Worm (Caenorhabditis elegans) whole organism, L2 larva: ENCODE data around the gene srd-35.

Experiments
- C34F6.9 ChIP-seq: fragments of 150-350 bp; optimal IDR thresholded peaks from 2 replicates; lab custom pipeline; 2014; ENCODE audit warnings: missing biosample characterization, missing genetic modification characterization
- F13H6.1 ChIP-seq: sonication (generic microtip); optimal IDR thresholded peaks from 2 replicates; lab custom pipeline; 2016; ENCODE audit warnings: missing genetic modification characterization, missing compliant biosample characterization
- Y55F3AM.14 ChIP-seq: fragments of 200-800 bp; sonication (Bioruptor generic); optimal IDR thresholded peaks from 2 replicates; lab custom pipeline; 2018; ENCODE audit warnings: mild to moderate bottlenecking, missing genetic modification characterization, missing compliant biosample characterization
- ZK546.5 ChIP-seq: sonication (generic microtip); optimal IDR thresholded peaks from 2 replicates; lab custom pipeline; 2017; ENCODE audit warnings: missing biosample characterization, missing genetic modification characterization
- alr-1 ChIP-seq: fragments of 150-350 bp; optimal IDR thresholded peaks from 2 replicates; lab custom pipeline; 2014; ENCODE audit warnings: missing biosample characterization, missing genetic modification characterization
- aly-2 ChIP-seq: fragments of 150-350 bp; optimal IDR thresholded peaks from 2 replicates; lab custom pipeline; 2014; ENCODE audit warnings: missing biosample characterization, missing genetic modification characterization
- ama-1 ChIP-seq: fragments of 150-350 bp; optimal IDR thresholded peaks from 2 replicates; lab custom pipeline; 2018; ENCODE audit warnings: inconsistent platforms
- blmp-1 ChIP-seq: sonication (generic microtip); optimal IDR thresholded peaks from 2 replicates; lab custom pipeline; 2017; ENCODE audit warnings: missing genetic modification characterization, mild to moderate bottlenecking, missing compliant biosample characterization, antibody characterized with exemption, moderate library complexity; ENCODE audit not compliant: insufficient read depth
- ceh-16 ChIP-seq: fragments of 150-350 bp; optimal IDR thresholded peaks from 2 replicates; lab custom pipeline; 2014; ENCODE audit warnings: missing biosample characterization, missing genetic modification characterization
- ceh-82 ChIP-seq: fragments of 150-350 bp; optimal IDR thresholded peaks from 2 replicates; lab custom pipeline; 2014; ENCODE audit warnings: missing biosample characterization, missing genetic modification characterization
- crh-2 ChIP-seq: sonication (generic microtip); optimal IDR thresholded peaks from 2 replicates; lab custom pipeline; 2017; ENCODE audit warnings: missing biosample characterization, missing genetic modification characterization
- dmd-4 ChIP-seq: sonication (generic microtip); optimal IDR thresholded peaks from 2 replicates; lab custom pipeline; 2017; ENCODE audit warnings: missing biosample characterization, missing genetic modification characterization
- egl-27 ChIP-seq: sonication (generic microtip); optimal IDR thresholded peaks from 3 replicates; lab custom pipeline; 2017; ENCODE audit warnings: missing biosample characterization, missing genetic modification reagents, missing genetic modification characterization
- elt-3 ChIP-seq: sonication (generic microtip); optimal IDR thresholded peaks from 2 replicates; lab custom pipeline; 2017; ENCODE audit warnings: missing biosample characterization, missing genetic modification characterization
- fos-1 ChIP-seq: fragments of 150-350 bp; optimal IDR thresholded peaks from 2 replicates; lab custom pipeline; 2014; ENCODE audit warnings: missing biosample characterization, missing genetic modification characterization
- gmeb-1 ChIP-seq: fragments of 150-350 bp; optimal IDR thresholded peaks from 2 replicates; lab custom pipeline; 2014; ENCODE audit warnings: missing biosample characterization, missing genetic modification characterization
- lin-11 ChIP-seq: fragments of 150-350 bp; sonication (generic microtip); optimal IDR thresholded peaks from 2 replicates; lab custom pipeline; 2014; ENCODE audit warnings: missing biosample characterization, missing genetic modification characterization, inconsistent platforms, mixed read lengths
- lin-13 ChIP-seq: fragments of 150-350 bp; optimal IDR thresholded peaks from 2 replicates; lab custom pipeline; 2014; ENCODE audit warnings: missing biosample characterization, missing genetic modification reagents, missing genetic modification characterization
- lin-39 ChIP-seq: fragments of 150-350 bp; optimal IDR thresholded peaks from 2 replicates; lab custom pipeline; 2014; ENCODE audit warnings: missing biosample characterization, missing genetic modification reagents, missing genetic modification characterization
- lsy-2 ChIP-seq, 2 experiments: fragments of 150-350 bp in 1 of 2; sonication (generic microtip) in 1 of 2; optimal IDR thresholded peaks; 2 replicates each; lab custom pipeline; 2014 to 2017; ENCODE audit warnings: missing biosample characterization in 2 of 2, missing genetic modification characterization in 2 of 2
- mab-5 ChIP-seq: fragments of 150-350 bp; optimal IDR thresholded peaks from 2 replicates; lab custom pipeline; 2014; ENCODE audit warnings: missing biosample characterization, missing genetic modification characterization
- mbf-1 ChIP-seq: sonication (generic microtip); optimal IDR thresholded peaks from 2 replicates; lab custom pipeline; 2017; ENCODE audit warnings: missing biosample characterization, missing genetic modification characterization
- mdl-1 ChIP-seq, 2 experiments: fragments of 150-350 bp in 1 of 2; sonication (generic microtip) in 1 of 2; optimal IDR thresholded peaks; 2 replicates each; lab custom pipeline; 2017; ENCODE audit warnings: missing biosample characterization in 2 of 2, missing genetic modification characterization in 2 of 2
- nhr-12 ChIP-seq: fragments of 150-350 bp; optimal IDR thresholded peaks from 2 replicates; lab custom pipeline; 2014; ENCODE audit warnings: missing biosample characterization, missing genetic modification characterization
- nhr-129 ChIP-seq: fragments of 150-350 bp; optimal IDR thresholded peaks from 2 replicates; lab custom pipeline; 2014; ENCODE audit warnings: missing biosample characterization, missing genetic modification characterization
- nhr-21 ChIP-seq: fragments of 150-350 bp; optimal IDR thresholded peaks from 2 replicates; lab custom pipeline; 2014; ENCODE audit warnings: missing biosample characterization, missing genetic modification characterization
- nhr-237 ChIP-seq: fragments of 150-350 bp; optimal IDR thresholded peaks from 2 replicates; lab custom pipeline; 2014; ENCODE audit warnings: missing biosample characterization, missing genetic modification characterization
- nhr-25 ChIP-seq: fragments of 150-350 bp; sonication (generic microtip); optimal IDR thresholded peaks from 3 replicates; lab custom pipeline; 2014; ENCODE audit warnings: missing biosample characterization, missing genetic modification characterization
- nhr-6 ChIP-seq: fragments of 150-350 bp; optimal IDR thresholded peaks from 2 replicates; lab custom pipeline; 2014; ENCODE audit warnings: missing biosample characterization, missing genetic modification characterization
- nhr-77 ChIP-seq: fragments of 150-350 bp; optimal IDR thresholded peaks from 2 replicates; lab custom pipeline; 2014; ENCODE audit warnings: missing biosample characterization, missing genetic modification characterization
- peb-1 ChIP-seq: fragments of 150-350 bp; optimal IDR thresholded peaks from 2 replicates; lab custom pipeline; 2014; ENCODE audit warnings: missing biosample characterization, missing genetic modification characterization
- sem-4 ChIP-seq: fragments of 150-350 bp; optimal IDR thresholded peaks from 2 replicates; lab custom pipeline; 2014; ENCODE audit warnings: missing biosample characterization, missing genetic modification reagents, missing genetic modification characterization
- skn-1 ChIP-seq: sonication (generic microtip); optimal IDR thresholded peaks from 2 replicates; lab custom pipeline; 2017; ENCODE audit warnings: missing biosample characterization, missing genetic modification characterization
- sma-3 ChIP-seq: sonication (generic microtip); optimal IDR thresholded peaks from 2 replicates; lab custom pipeline; 2016; ENCODE audit warnings: missing genetic modification reagents, missing genetic modification characterization, missing compliant biosample characterization
- sma-9 ChIP-seq, 2 experiments: fragments of 150-350 bp in 1 of 2; sonication (generic microtip) in 1 of 2; optimal IDR thresholded peaks; 2 replicates each; lab custom pipeline; 2014 to 2016; ENCODE audit warnings: missing genetic modification characterization in 2 of 2, mild to moderate bottlenecking in 1 of 2, missing biosample characterization in 1 of 2, missing compliant biosample characterization in 1 of 2, missing genetic modification reagents in 1 of 2, moderate library complexity in 1 of 2
- snpc-4 ChIP-seq: fragments of 150-350 bp; optimal IDR thresholded peaks from 2 replicates; lab custom pipeline; 2014; ENCODE audit warnings: missing biosample characterization, missing genetic modification characterization
- unc-39 ChIP-seq: fragments of 150-350 bp; optimal IDR thresholded peaks from 2 replicates; lab custom pipeline; 2014; ENCODE audit warnings: missing biosample characterization, missing genetic modification characterization
- unc-55 ChIP-seq: fragments of 150-350 bp; sonication (generic microtip); optimal IDR thresholded peaks from 3 replicates; lab custom pipeline; 2014; ENCODE audit warnings: missing biosample characterization, missing genetic modification reagents, missing genetic modification characterization
- unc-62 ChIP-seq: fragments of 150-350 bp; optimal IDR thresholded peaks from 2 replicates; lab custom pipeline; 2014; ENCODE audit warnings: missing biosample characterization, missing genetic modification reagents, missing genetic modification characterization
- zag-1 ChIP-seq: fragments of 150-350 bp; optimal IDR thresholded peaks from 2 replicates; lab custom pipeline; 2014; ENCODE audit warnings: missing biosample characterization, missing genetic modification characterization
- ztf-1 ChIP-seq: fragments of 200-800 bp; sonication (Bioruptor generic); conservative IDR thresholded peaks from 2 replicates; pipeline ENCODE4 v1.3.6; 2022; ENCODE audit warnings: missing genetic modification characterization, missing compliant biosample characterization
- ztf-11 ChIP-seq: sonication (generic microtip); optimal IDR thresholded peaks from 2 replicates; lab custom pipeline; 2017; ENCODE audit warnings: missing biosample characterization, missing genetic modification characterization
- ztf-4 ChIP-seq: fragments of 150-350 bp; optimal IDR thresholded peaks from 2 replicates; lab custom pipeline; 2014; ENCODE audit warnings: missing biosample characterization, missing genetic modification characterization

srd-35 gene

DNA sequence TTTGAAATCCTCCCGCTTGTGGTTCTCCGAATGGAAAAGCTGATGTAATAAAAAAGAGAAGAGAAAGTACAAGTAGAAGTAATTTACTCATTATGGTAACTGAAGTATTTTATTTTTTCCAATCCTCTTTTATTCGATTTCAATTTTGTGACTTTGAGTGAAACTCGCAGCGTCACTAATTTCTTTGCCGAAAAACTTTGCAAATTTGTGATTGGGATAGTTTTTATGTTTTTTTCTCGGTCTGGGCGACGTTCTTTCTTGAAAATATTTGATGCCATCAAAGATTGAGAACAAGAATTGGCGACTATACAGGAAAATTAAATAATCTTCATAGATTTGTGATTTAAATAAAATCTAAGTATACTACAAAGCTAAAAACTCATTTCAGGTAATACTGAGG, 35.4 kb downstream of the srd-35 start, which contains the start of gene far-4:
far-4 (minus strand) TSS at position 101 of the 400 bp plus-strand sequence.
- no peak for TF ChIP-seq nhr-129 (tag; lab: Kevin White, UChicago)
- TF ChIP-seq crh-2 (tag; lab: Kevin White, UChicago), result no peak
- no peak for TF ChIP-seq sem-4 (tag; lab: Kevin White, UChicago)
- no peak for TF ChIP-seq gmeb-1 (tag; lab: Kevin White, UChicago)
- TF ChIP-seq ztf-4 (tag; lab: Kevin White, UChicago), result no peak
- TF ChIP-seq sma-9 (GFP tag; optimal IDR thresholded peaks at IDR 0.05; lab: Kevin White, UChicago), result no peak
- TF ChIP-seq sma-9 (tag; optimal IDR thresholded peaks at IDR 0.05; lab: Kevin White, UChicago), result no peak
- no peak for TF ChIP-seq C34F6.9 (tag; lab: Kevin White, UChicago)
- TF ChIP-seq elt-3 (tag; lab: Kevin White, UChicago), result no peak
- TF ChIP-seq dmd-4 (tag; lab: Kevin White, UChicago), result no peak
- no peak for TF ChIP-seq lsy-2 (tag; optimal IDR thresholded peaks at IDR 0.05; lab: Kevin White, UChicago)
- TF ChIP-seq ceh-82 (tag; lab: Kevin White, UChicago), result no peak
- TF ChIP-seq nhr-77 (tag; lab: Kevin White, UChicago), result no peak
- no peak for TF ChIP-seq peb-1 (tag; lab: Kevin White, UChicago)
- TF ChIP-seq mbf-1 (tag; lab: Kevin White, UChicago), result no peak
- no peak for TF ChIP-seq lin-13 (GFP tag; lab: Kevin White, UChicago)

DNA sequence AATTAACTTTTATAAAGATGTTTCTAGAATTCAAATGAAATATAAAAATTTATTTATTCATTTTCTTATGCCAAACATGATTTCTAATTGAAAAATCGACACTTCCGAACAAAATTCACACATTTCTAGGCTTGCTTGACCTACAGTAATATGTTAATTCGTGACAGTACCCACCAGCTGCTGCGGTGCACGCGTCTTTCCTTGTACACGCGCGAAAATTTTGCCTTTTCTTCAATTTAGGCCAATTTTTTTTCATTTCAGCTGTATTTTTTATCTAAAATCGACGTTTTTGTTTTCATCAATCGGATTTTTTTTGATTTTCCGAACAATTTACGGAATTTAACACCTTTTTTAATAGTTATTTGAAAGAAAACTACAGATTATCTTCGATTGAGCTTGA, 35.9 kb downstream of the srd-35 start:
- TF ChIP-seq lin-39 (tag; lab: Kevin White, UChicago), result no peak
- TF ChIP-seq unc-39 (tag; lab: Kevin White, UChicago), result no peak
- no peak for TF ChIP-seq unc-55
- no peak for TF ChIP-seq egl-27
- TF ChIP-seq sma-9 (GFP tag; optimal IDR thresholded peaks at IDR 0.05; lab: Kevin White, UChicago), result no peak
- no peak for TF ChIP-seq sma-9 (tag; optimal IDR thresholded peaks at IDR 0.05; lab: Kevin White, UChicago)
- no peak for TF ChIP-seq nhr-21
- no peak for TF ChIP-seq ceh-16
- TF ChIP-seq Y55F3AM.14 (GFP tag; lab: Kevin White, UChicago), result no peak
- TF ChIP-seq zag-1 (tag; lab: Kevin White, UChicago), result no peak
- no peak for TF ChIP-seq dmd-4 (tag; lab: Kevin White, UChicago)

DNA sequence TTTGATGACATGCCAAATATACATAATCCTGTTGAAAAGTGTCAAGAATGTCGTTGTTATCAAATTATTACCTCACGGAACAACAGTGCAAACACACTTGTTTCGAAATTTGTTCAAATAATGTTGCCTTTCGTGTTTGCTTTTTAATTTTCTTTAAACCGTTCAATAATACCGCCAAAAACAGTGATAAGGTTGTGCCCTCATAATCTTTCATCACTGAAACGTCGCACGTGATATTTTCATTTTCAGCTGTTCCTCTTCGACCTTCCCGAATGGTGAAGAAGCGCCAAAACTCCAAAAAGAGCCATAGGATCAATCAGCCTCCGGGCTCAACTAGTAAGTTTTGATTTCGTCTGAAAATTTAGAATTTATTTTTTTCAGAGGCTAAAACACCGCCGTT, 37.9 kb downstream of the srd-35 start, which contains the start of gene inft-2:
inft-2 (plus strand) TSS at position 248 of the 400 bp plus-strand sequence.
- TF ChIP-seq lin-11, result no peak
- TF ChIP-seq fos-1 (tag; lab: Kevin White, UChicago), result peak; percentile 27
- TF ChIP-seq, all 48 proteins: peak for 1

DNA sequence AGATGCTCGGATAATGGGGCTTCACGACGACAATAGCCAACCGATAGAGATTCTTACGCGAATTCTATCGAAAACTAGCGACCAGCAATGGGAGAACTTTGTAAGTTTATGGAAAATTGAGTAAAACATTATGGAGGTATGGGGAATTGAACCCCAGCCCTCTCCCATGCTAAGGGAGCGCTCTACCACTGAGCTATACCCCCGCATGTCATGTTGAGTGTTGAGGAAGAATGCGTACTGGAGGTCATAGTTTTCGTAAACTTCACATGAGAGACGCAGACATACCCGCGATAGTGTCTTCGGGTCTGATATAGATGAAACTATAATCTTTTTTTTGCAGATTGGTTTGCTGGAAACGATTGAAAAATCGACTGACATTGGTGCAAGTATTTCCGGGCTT, 39.2 kb downstream of the srd-35 start:
- no peak for TF ChIP-seq ztf-11 (tag; lab: Kevin White, UChicago)
- no peak for TF ChIP-seq ztf-1
- TF ChIP-seq fos-1 (tag; lab: Kevin White, UChicago), result peak; percentile 51
- TF ChIP-seq ZK546.5 (tag; lab: Kevin White, UChicago), result no peak
- peak; percentile 13 for TF ChIP-seq zag-1 (tag; lab: Kevin White, UChicago)
- peak; percentile 46 for TF ChIP-seq nhr-25 (tag; lab: Kevin White, UChicago)
- TF ChIP-seq crh-2 (tag; lab: Kevin White, UChicago), result peak; percentile 74
- TF ChIP-seq elt-3 (tag; lab: Kevin White, UChicago), result no peak
- peak; percentile 6 for TF ChIP-seq snpc-4
- TF ChIP-seq mbf-1 (tag; lab: Kevin White, UChicago), result no peak
- no peak for TF ChIP-seq ama-1
- TF ChIP-seq aly-2 (tag; lab: Kevin White, UChicago), result no peak
- TF ChIP-seq nhr-237 (tag; lab: Kevin White, UChicago), result no peak
- TF ChIP-seq F13H6.1 (tag; lab: Kevin White, UChicago), result peak; percentile 70
- no peak for TF ChIP-seq ztf-4 (tag; lab: Kevin White, UChicago)
- TF ChIP-seq gmeb-1 (tag; lab: Kevin White, UChicago), result peak; percentile 56
- TF ChIP-seq mdl-1 (tag; optimal IDR thresholded peaks at IDR 0.05; lab: Kevin White, UChicago), result peak in 1 of 2 experiments; percentile 5
- TF ChIP-seq sem-4 (tag; lab: Kevin White, UChicago), result no peak
- no peak for TF ChIP-seq nhr-6 (tag; lab: Kevin White, UChicago)
- no peak for TF ChIP-seq lin-39 (tag; lab: Kevin White, UChicago)
- no peak for TF ChIP-seq nhr-12 (tag; lab: Kevin White, UChicago)
- peak; percentile 67 for TF ChIP-seq unc-55
- no peak for TF ChIP-seq peb-1 (tag; lab: Kevin White, UChicago)
- TF ChIP-seq sma-9 (GFP tag; optimal IDR thresholded peaks at IDR 0.05; lab: Kevin White, UChicago), result peak; percentile 74
- TF ChIP-seq sma-9 (tag; optimal IDR thresholded peaks at IDR 0.05; lab: Kevin White, UChicago), result no peak
- peak; percentile 52 to 63 for TF ChIP-seq lsy-2 (tag; optimal IDR thresholded peaks at IDR 0.05; lab: Kevin White, UChicago)
- peak; percentile 44 for TF ChIP-seq ceh-16
- no peak for TF ChIP-seq unc-39 (tag; lab: Kevin White, UChicago)
- TF ChIP-seq nhr-77 (tag; lab: Kevin White, UChicago), result no peak
- TF ChIP-seq nhr-129 (tag; lab: Kevin White, UChicago), result peak; percentile 93
- TF ChIP-seq ceh-82 (tag; lab: Kevin White, UChicago), result no peak
- TF ChIP-seq mab-5 (tag; lab: Kevin White, UChicago), result no peak
- TF ChIP-seq C34F6.9 (tag; lab: Kevin White, UChicago), result peak; percentile 57
- TF ChIP-seq lin-13 (GFP tag; lab: Kevin White, UChicago), result no peak
- TF ChIP-seq blmp-1 (tag; lab: Kevin White, UChicago), result no peak
- TF ChIP-seq skn-1 (tag; lab: Kevin White, UChicago), result no peak
- peak; percentile 71 for TF ChIP-seq sma-3 (GFP tag; lab: Kevin White, UChicago)
- TF ChIP-seq Y55F3AM.14 (GFP tag; lab: Kevin White, UChicago), result peak; percentile 1
- no peak for TF ChIP-seq alr-1 (tag; lab: Kevin White, UChicago)
- peak; percentile 52 for TF ChIP-seq lin-11
- TF ChIP-seq egl-27, result peak; percentile 58
- no peak for TF ChIP-seq unc-62 (GFP tag; lab: Kevin White, UChicago)
